Worm (Caenorhabditis elegans): ENCODE data around the gene F01G10.9.

Gene F01G10.9

ce11 chrIV:10222122-10222589 is 37.3 kb downstream of the F01G10.9 start, which contains the start of gene C24F3.2 (continued):
- no peak for TF ChIP-seq mml-1 (tag; optimal IDR thresholded peaks at IDR 0.05)

DNA sequence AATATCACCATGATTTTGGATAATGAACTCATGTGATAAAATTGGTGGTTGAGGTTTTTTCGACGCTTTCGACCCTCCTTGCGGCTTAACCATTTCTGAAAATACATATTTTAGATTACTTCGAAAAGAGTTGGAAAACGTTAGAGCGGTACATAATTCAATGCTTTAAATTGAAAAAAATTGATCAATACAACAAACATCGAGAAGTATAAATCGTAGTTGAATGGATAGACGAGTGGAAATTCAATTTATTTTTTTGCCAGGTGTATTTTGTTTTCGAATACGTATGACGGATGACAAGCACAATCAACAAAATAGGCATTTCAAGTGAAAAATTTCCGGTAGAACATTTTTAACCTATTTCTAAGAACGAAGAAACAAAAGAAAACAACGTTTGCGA is 38.3 kb downstream of the F01G10.9 start, which contains the start of gene tram-1:
TSS of gene tram-1 (minus strand) at position 101 of the 400 bp plus-strand sequence.
- no peak for TF ChIP-seq ceh-16 (tag; optimal IDR thresholded peaks at IDR 0.05)
- TF ChIP-seq nhr-43 (tag; optimal IDR thresholded peaks at IDR 0.05; ENCODE audit: poor library complexity, severe bottlenecking), result no peak
- TF ChIP-seq mdl-1 (tag; optimal IDR thresholded peaks at IDR 0.05), result no peak
- no peak for TF ChIP-seq snpc-4 (tag; optimal IDR thresholded peaks at IDR 0.05)
- TF ChIP-seq ceh-82 (tag; optimal IDR thresholded peaks at IDR 0.05), result no peak

- no peak for TF ChIP-seq ceh-9 (tag; optimal IDR thresholded peaks at IDR 0.05)
- no peak for TF ChIP-seq hmg-11 (tag; optimal IDR thresholded peaks at IDR 0.05)
- TF ChIP-seq ceh-82 (tag; optimal IDR thresholded peaks at IDR 0.05), result no peak
- TF ChIP-seq eor-1 (tag; optimal IDR thresholded peaks at IDR 0.05), result no peak
- TF ChIP-seq skn-1 (tag; optimal IDR thresholded peaks at IDR 0.05), result no peak
- no peak for TF ChIP-seq sea-2 (GFP tag; optimal IDR thresholded peaks at IDR 0.05)
- TF ChIP-seq egl-5 (tag; optimal IDR thresholded peaks at IDR 0.05), result no peak
- no peak for TF ChIP-seq unc-39 (tag; optimal IDR thresholded peaks at IDR 0.05)
- TF ChIP-seq nhr-25 (tag; optimal IDR thresholded peaks at IDR 0.05), result no peak
- no peak for TF ChIP-seq R02D3.7 (tag; optimal IDR thresholded peaks at IDR 0.05)
These were observed 40.2 kb downstream of the F01G10.9 start, which contains the start of gene qns-1 for ce11 chrIV:10219208-10219607. Gene qns-1, minus strand, starts transcription at chrIV:10219308.

ce11 chrIV:10216704-10217296 is 42.7 kb downstream of the F01G10.9 start:
- TF ChIP-seq ztf-4 (tag; optimal IDR thresholded peaks at IDR 0.05) (no peak), nhr-76 (tag; optimal IDR thresholded peaks at IDR 0.05) (no peak), lin-39 (tag; optimal IDR thresholded peaks at IDR 0.05) (no peak), hmg-11 (tag; optimal IDR thresholded peaks at IDR 0.05) (no peak), jun-1 (tag; optimal IDR thresholded peaks at IDR 0.05) (no peak), unc-39 (tag; optimal IDR thresholded peaks at IDR 0.05) (no peak), daf-12 (tag; optimal IDR thresholded peaks at IDR 0.05) (no peak), ceh-28 (tag; optimal IDR thresholded peaks at IDR 0.05) (no peak), fos-1 (tag; optimal IDR thresholded peaks at IDR 0.05) (no peak), fkh-2 (tag; optimal IDR thresholded peaks at IDR 0.05) (no peak), lin-15B (tag; optimal IDR thresholded peaks at IDR 0.05) (no peak), sea-2 (GFP tag; optimal IDR thresholded peaks at IDR 0.05) (no peak)

ce11 chrIV:10216078-10216477 is 43.4 kb downstream of the F01G10.9 start, which contains the start of gene col-124:
Gene col-124, plus strand, starts transcription at chrIV:10216451.
- no peak for TF ChIP-seq unc-62 (GFP tag; optimal IDR thresholded peaks at IDR 0.05)
- no peak for TF ChIP-seq nhr-28 (tag; optimal IDR thresholded peaks at IDR 0.05)
- no peak for TF ChIP-seq nfya-1 (tag; optimal IDR thresholded peaks at IDR 0.05; ENCODE audit: insufficient read depth)
- no peak for TF ChIP-seq ztf-4 (tag; optimal IDR thresholded peaks at IDR 0.05)
- no peak for TF ChIP-seq ztf-11 (tag; optimal IDR thresholded peaks at IDR 0.05)
- no peak for TF ChIP-seq nhr-12 (tag; optimal IDR thresholded peaks at IDR 0.05)
- no peak for TF ChIP-seq nhr-77 (tag; optimal IDR thresholded peaks at IDR 0.05)
- TF ChIP-seq lin-15B (tag; optimal IDR thresholded peaks at IDR 0.05), result no peak
- TF ChIP-seq fkh-2 (tag; optimal IDR thresholded peaks at IDR 0.05), result no peak
- no peak for TF ChIP-seq zag-1 (tag; optimal IDR thresholded peaks at IDR 0.05)
- no peak for TF ChIP-seq unc-39 (tag; optimal IDR thresholded peaks at IDR 0.05)
- TF ChIP-seq mdl-1 (tag; optimal IDR thresholded peaks at IDR 0.05), result no peak
- TF ChIP-seq pqm-1 (tag; optimal IDR thresholded peaks at IDR 0.05), result no peak
- no peak for TF ChIP-seq ceh-9 (tag; optimal IDR thresholded peaks at IDR 0.05)
- TF ChIP-seq fos-1 (tag; optimal IDR thresholded peaks at IDR 0.05), result no peak

DNA sequence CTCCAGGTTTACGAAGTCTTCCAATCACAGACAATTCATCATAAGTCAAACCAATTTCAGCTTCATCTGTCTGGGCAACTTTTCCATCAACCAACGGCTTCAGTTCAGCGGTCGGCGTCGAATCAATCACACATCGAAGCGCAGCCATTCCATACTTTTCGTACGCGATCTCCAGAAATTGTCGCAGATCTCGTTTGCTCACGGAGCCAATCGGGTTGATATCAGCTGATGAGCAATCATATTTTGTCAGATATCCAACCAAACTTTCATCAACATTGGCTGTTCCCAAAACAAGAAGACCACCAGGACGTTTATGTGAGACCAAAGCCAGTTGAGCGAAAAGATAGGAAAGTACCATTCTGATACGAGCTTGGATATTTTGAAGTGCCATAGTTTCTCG is 44.1 kb downstream of the F01G10.9 start:
- TF ChIP-seq mml-1 (tag; optimal IDR thresholded peaks at IDR 0.05) (no peak), elt-2 (tag; optimal IDR thresholded peaks at IDR 0.05) (no peak), snpc-4 (tag; optimal IDR thresholded peaks at IDR 0.05) (no peak), fos-1 (tag; optimal IDR thresholded peaks at IDR 0.05) (no peak), nhr-43 (tag; optimal IDR thresholded peaks at IDR 0.05; ENCODE audit: poor library complexity, severe bottlenecking) (no peak), nfya-1 (tag; optimal IDR thresholded peaks at IDR 0.05; ENCODE audit: insufficient read depth) (no peak), nhr-77 (tag; optimal IDR thresholded peaks at IDR 0.05) (no peak), unc-39 (tag; optimal IDR thresholded peaks at IDR 0.05) (no peak), nhr-237 (tag; optimal IDR thresholded peaks at IDR 0.05) (no peak)
